Worm (Caenorhabditis elegans): ENCODE measurements around the gene clr-1.

clr-1 gene

ce11 chrII:5518910-5519309, 52.8 kb downstream of the clr-1 start, which contains the start of gene ZK177.2:
Gene ZK177.2 (plus strand): TSS chrII:5519210.
- no peak for TF ChIP-seq nhr-76 (tag; optimal IDR thresholded peaks at IDR 0.05)
- no peak for TF ChIP-seq sptf-1 (tag; optimal IDR thresholded peaks at IDR 0.05)
- no peak for TF ChIP-seq unc-39 (tag; optimal IDR thresholded peaks at IDR 0.05)
- TF ChIP-seq cnd-1 (tag; optimal IDR thresholded peaks at IDR 0.05): no peak
- TF ChIP-seq elt-3 (tag; optimal IDR thresholded peaks at IDR 0.05): no peak
- TF ChIP-seq snpc-4 (tag; optimal IDR thresholded peaks at IDR 0.05): no peak
- no peak for TF ChIP-seq ceh-43 (GFP tag; optimal IDR thresholded peaks at IDR 0.05)

ce11 chrII:5521411-5521810, 55.3 kb downstream of the clr-1 start, which contains the start of gene ZK177.12:
Gene ZK177.12 (plus strand): TSS chrII:5521711.
- TF ChIP-seq elt-1 (tag; optimal IDR thresholded peaks at IDR 0.05; ENCODE audit: borderline replicate concordance, insufficient read depth) (no peak), unc-120 (tag; optimal IDR thresholded peaks at IDR 0.05; ENCODE audit: poor library complexity, severe bottlenecking) (no peak), mep-1 (tag; optimal IDR thresholded peaks at IDR 0.05) (no peak), ham-2 (GFP tag; optimal IDR thresholded peaks at IDR 0.05) (no peak), sptf-1 (tag; optimal IDR thresholded peaks at IDR 0.05) (no peak), snpc-4 (tag; optimal IDR thresholded peaks at IDR 0.05) (no peak), lin-13 (tag; optimal IDR thresholded peaks at IDR 0.05) (no peak), lin-32 (GFP tag; optimal IDR thresholded peaks at IDR 0.05) (no peak), nhr-237 (tag; optimal IDR thresholded peaks at IDR 0.05) (no peak), mab-5 (tag; optimal IDR thresholded peaks at IDR 0.05) (no peak), zip-8 (tag; optimal IDR thresholded peaks at IDR 0.05) (no peak), cnd-1 (tag; optimal IDR thresholded peaks at IDR 0.05) (no peak), elt-3 (tag; optimal IDR thresholded peaks at IDR 0.05) (no peak), ztf-11 (tag; optimal IDR thresholded peaks at IDR 0.05) (no peak), drap-1 (GFP tag; optimal IDR thresholded peaks at IDR 0.05) (no peak), hlh-1 (tag; optimal IDR thresholded peaks at IDR 0.05) (no peak), pha-4 (tag; optimal IDR thresholded peaks at IDR 0.05) (no peak), bed-3 (GFP tag; optimal IDR thresholded peaks at IDR 0.05) (no peak)

DNA sequence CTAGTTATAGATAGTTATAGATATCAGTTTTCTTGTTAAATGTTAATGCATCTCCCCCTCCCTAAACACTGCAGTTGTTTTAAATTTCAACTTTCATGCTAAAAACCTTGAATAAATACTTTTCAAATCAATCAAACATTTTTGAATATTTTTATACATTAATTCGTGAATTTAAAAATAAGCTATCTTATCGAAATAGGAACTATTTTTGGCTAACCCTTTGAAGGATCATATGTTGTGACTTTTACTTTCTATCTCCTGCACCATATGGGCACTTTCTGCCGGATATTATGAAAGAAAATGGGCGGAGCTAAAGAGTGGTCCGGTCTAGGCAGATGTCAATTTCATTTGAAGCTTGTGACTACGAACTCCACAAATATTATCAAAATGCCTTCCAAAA, 56.5 kb downstream of the clr-1 start, which contains the start of gene ZK177.11:
ZK177.11 (plus strand) TSS at position 301 of the 400 bp plus-strand sequence.
- TF ChIP-seq nhr-2 (tag; optimal IDR thresholded peaks at IDR 0.05) (no peak), ztf-11 (tag; optimal IDR thresholded peaks at IDR 0.05) (no peak), elt-1 (tag; optimal IDR thresholded peaks at IDR 0.05; ENCODE audit: borderline replicate concordance, insufficient read depth) (no peak), tbx-8 (GFP tag; optimal IDR thresholded peaks at IDR 0.05) (no peak), drap-1 (GFP tag; optimal IDR thresholded peaks at IDR 0.05) (no peak), mep-1 (tag; optimal IDR thresholded peaks at IDR 0.05) (no peak), nhr-28 (tag; optimal IDR thresholded peaks at IDR 0.05) (no peak), lin-32 (GFP tag; optimal IDR thresholded peaks at IDR 0.05) (no peak), hlh-1 (tag; optimal IDR thresholded peaks at IDR 0.05) (no peak), ham-2 (GFP tag; optimal IDR thresholded peaks at IDR 0.05) (no peak), nhr-12 (tag; optimal IDR thresholded peaks at IDR 0.05) (no peak), M03D4.4 (tag; optimal IDR thresholded peaks at IDR 0.05) (no peak), ceh-43 (GFP tag; optimal IDR thresholded peaks at IDR 0.05) (no peak), zip-8 (tag; optimal IDR thresholded peaks at IDR 0.05) (no peak), nhr-237 (tag; optimal IDR thresholded peaks at IDR 0.05) (no peak), lin-13 (tag; optimal IDR thresholded peaks at IDR 0.05) (no peak), mab-5 (tag; optimal IDR thresholded peaks at IDR 0.05) (no peak), unc-62 (GFP tag; optimal IDR thresholded peaks at IDR 0.05) (no peak), blmp-1 (tag; optimal IDR thresholded peaks at IDR 0.05) (no peak)

Data from whole organism, mixed stage, embryonic.